Worm (Caenorhabditis elegans) whole organism, L1 larva: ENCODE results near the gene ugt-48.

Source experiments
- alr-1 ChIP-seq: fragments of 200-800 bp; sonication (Bioruptor generic); optimal IDR thresholded peaks from 2 replicates; lab custom pipeline; 2018; ENCODE audit warnings: borderline replicate concordance, mild to moderate bottlenecking, missing genetic modification characterization, missing compliant biosample characterization
- hlh-4 ChIP-seq: sonication (generic microtip); optimal IDR thresholded peaks from 2 replicates; lab custom pipeline; 2016; ENCODE audit warnings: mild to moderate bottlenecking, missing genetic modification characterization, missing compliant biosample characterization
- lin-13 ChIP-seq: fragments of 150-350 bp; optimal IDR thresholded peaks from 2 replicates; lab custom pipeline; 2014; ENCODE audit warnings: missing biosample characterization, missing genetic modification reagents, missing genetic modification characterization
- lin-15B ChIP-seq: fragments of 150-350 bp; sonication (generic microtip); optimal IDR thresholded peaks from 3 replicates; lab custom pipeline; 2014; ENCODE audit warnings: missing biosample characterization, missing genetic modification characterization
- lir-3 ChIP-seq: sonication (generic microtip); optimal IDR thresholded peaks from 2 replicates; lab custom pipeline; 2016; ENCODE audit warnings: mild to moderate bottlenecking, missing genetic modification characterization, moderate library complexity, missing compliant biosample characterization; ENCODE audit not compliant: poor library complexity
- nhr-20 ChIP-seq: sonication (generic microtip); optimal IDR thresholded peaks from 2 replicates; lab custom pipeline; 2016; ENCODE audit warnings: mild to moderate bottlenecking, missing genetic modification characterization, missing compliant biosample characterization
- nhr-237 ChIP-seq: fragments of 150-350 bp; optimal IDR thresholded peaks from 2 replicates; lab custom pipeline; 2014; ENCODE audit warnings: missing biosample characterization, missing genetic modification characterization
- nhr-84 ChIP-seq: sonication (generic microtip); optimal IDR thresholded peaks from 2 replicates; lab custom pipeline; 2017; ENCODE audit warnings: missing biosample characterization, missing genetic modification characterization
- rnt-1 ChIP-seq: sonication (generic microtip); optimal IDR thresholded peaks from 2 replicates; lab custom pipeline; 2016; ENCODE audit warnings: mild to moderate bottlenecking, missing genetic modification characterization, moderate library complexity, missing compliant biosample characterization
- sptf-1 ChIP-seq: fragments of 150-350 bp; optimal IDR thresholded peaks from 2 replicates; lab custom pipeline; 2014; ENCODE audit warnings: missing biosample characterization, missing genetic modification characterization
- unc-130 ChIP-seq: fragments of 150-350 bp; optimal IDR thresholded peaks from 2 replicates; lab custom pipeline; 2017; ENCODE audit warnings: missing biosample characterization, missing genetic modification characterization, inconsistent platforms
- zag-1 ChIP-seq: fragments of 150-350 bp; optimal IDR thresholded peaks from 2 replicates; lab custom pipeline; 2014; ENCODE audit warnings: missing biosample characterization, missing genetic modification characterization
- ztf-11 ChIP-seq, 2 experiments: sonication (generic microtip); optimal IDR thresholded peaks; 2 replicates each; lab custom pipeline; 2016 to 2017; ENCODE audit warnings: missing genetic modification characterization in 2 of 2, missing biosample characterization in 1 of 2, missing compliant biosample characterization in 1 of 2

ce11 chrV:5525208-5525607, 22.7 kb downstream of the ugt-48 start:
- TF ChIP-seq unc-130 (tag; lab: Kevin White, UChicago) (no peak), alr-1 (tag; lab: Kevin White, UChicago) (no peak), ztf-11 (tag; optimal IDR thresholded peaks at IDR 0.05; lab: Kevin White, UChicago) (no peak), nhr-20 (tag; lab: Kevin White, UChicago) (no peak), nhr-237 (tag; lab: Kevin White, UChicago) (no peak), sptf-1 (tag; lab: Kevin White, UChicago) (no peak), lir-3 (tag; lab: Kevin White, UChicago) (no peak), rnt-1 (tag; lab: Kevin White, UChicago) (no peak), lin-13 (GFP tag; lab: Kevin White, UChicago) (no peak), hlh-4 (no peak), nhr-84 (no peak), lin-15B (no peak), zag-1 (tag; lab: Kevin White, UChicago) (no peak)
